Worm (Caenorhabditis elegans) whole organism, L4 larva: ENCODE measurements around the gene ast-1.

Experiments used
- fos-1 ChIP-seq: fragments of 150-350 bp; optimal IDR thresholded peaks from 2 replicates; lab custom pipeline; 2014; ENCODE audit warnings: missing biosample characterization, missing genetic modification characterization
- hlh-30 ChIP-seq: sonication (generic microtip); optimal IDR thresholded peaks from 2 replicates; lab custom pipeline; 2017; ENCODE audit warnings: antibody characterized with exemption, mild to moderate bottlenecking, missing genetic modification characterization, missing compliant biosample characterization; ENCODE audit not compliant: insufficient read depth
- lin-29 ChIP-seq: fragments of 200-800 bp; sonication (Bioruptor generic); IDR thresholded peaks from 2 replicates; pipeline ENCODE4 v1.3.6; 2022; ENCODE audit warnings: missing genetic modification reagents, missing genetic modification characterization, missing compliant biosample characterization
- lir-3 ChIP-seq: sonication (generic microtip); optimal IDR thresholded peaks from 2 replicates; lab custom pipeline; 2016; ENCODE audit warnings: mild to moderate bottlenecking, missing genetic modification characterization, missing compliant biosample characterization
- nhr-28 ChIP-seq: fragments of 150-350 bp; optimal IDR thresholded peaks from 2 replicates; lab custom pipeline; 2014; ENCODE audit warnings: missing biosample characterization, missing genetic modification characterization
- spr-1 ChIP-seq: sonication (generic microtip); optimal IDR thresholded peaks from 2 replicates; lab custom pipeline; 2016; ENCODE audit warnings: mild to moderate bottlenecking, missing genetic modification characterization, missing compliant biosample characterization
- unc-62 ChIP-seq, 3 experiments: fragments of 150-350 bp in 1 of 3; sonication (generic microtip); optimal IDR thresholded peaks in 2 of 3; peaks in 1 of 3; 1 replicate in 1 of 3; 2 replicates in 2 of 3; lab custom pipeline; 2014 to 2017; ENCODE audit warnings: missing biosample characterization in 3 of 3, missing genetic modification characterization in 3 of 3, missing genetic modification reagents in 3 of 3, missing genotype in 1 of 3

- TF ChIP-seq hlh-30 (tag; lab: Kevin White, UChicago) (no peak), spr-1 (tag; lab: Kevin White, UChicago) (no peak), lin-29 (GFP tag; lab: Robert Waterston, UW) (no peak), lir-3 (tag; lab: Kevin White, UChicago) (no peak), nhr-28 (tag; lab: Kevin White, UChicago) (no peak), unc-62 (GFP tag; optimal IDR thresholded peaks at IDR 0.05 in 1 of 2; lab: Kevin White, UChicago) (no peak), unc-62 (tag; optimal IDR thresholded peaks at IDR 0.05; lab: Kevin White, UChicago) (no peak), fos-1 (tag; lab: Kevin White, UChicago) (no peak)
These were observed 471 bp downstream of the ast-1 start for ce11 chrII:4134688-4135087.
